Worm (Caenorhabditis elegans) whole organism, mixed stage, embryonic: Measurements from ENCODE around the gene srh-23.
A peak's percentile ranks its signal among the peaks of the same experiment; 100 is the strongest.

Source experiments
- ces-1 ChIP-seq: fragments of 150-350 bp; optimal IDR thresholded peaks from 2 replicates; lab custom pipeline; 2014; ENCODE audit warnings: missing biosample characterization, missing genetic modification reagents, missing genetic modification characterization
- elt-1 ChIP-seq: sonication (generic microtip); optimal IDR thresholded peaks from 2 replicates; lab custom pipeline; 2017; ENCODE audit warnings: missing genetic modification characterization, mild to moderate bottlenecking, missing compliant biosample characterization, antibody characterized with exemption, moderate library complexity, borderline replicate concordance; ENCODE audit not compliant: insufficient read depth
- ham-2 ChIP-seq: fragments of 200-800 bp; sonication (Bioruptor generic); optimal IDR thresholded peaks from 2 replicates; lab custom pipeline; 2018; ENCODE audit warnings: mild to moderate bottlenecking, missing genetic modification characterization, missing compliant biosample characterization
- lsy-2 ChIP-seq: fragments of 150-350 bp; optimal IDR thresholded peaks from 2 replicates; lab custom pipeline; 2014; ENCODE audit warnings: missing biosample characterization, missing genetic modification characterization
- mep-1 ChIP-seq: fragments of 150-350 bp; optimal IDR thresholded peaks from 2 replicates; lab custom pipeline; 2017; ENCODE audit warnings: missing biosample characterization, missing genetic modification reagents, missing genetic modification characterization, inconsistent platforms
- nhr-28 ChIP-seq: fragments of 150-350 bp; optimal IDR thresholded peaks from 2 replicates; lab custom pipeline; 2014; ENCODE audit warnings: missing biosample characterization, missing genetic modification characterization
- nhr-76 ChIP-seq: sonication (generic microtip); optimal IDR thresholded peaks from 2 replicates; lab custom pipeline; 2017; ENCODE audit warnings: missing biosample characterization, missing genetic modification characterization
- sem-2 ChIP-seq: fragments of 200-800 bp; sonication (Bioruptor generic); optimal IDR thresholded peaks from 2 replicates; lab custom pipeline; 2018; ENCODE audit warnings: mild to moderate bottlenecking, missing genetic modification characterization, missing compliant biosample characterization
- unc-39 ChIP-seq: fragments of 150-350 bp; optimal IDR thresholded peaks from 2 replicates; lab custom pipeline; 2014; ENCODE audit warnings: missing biosample characterization, missing genetic modification characterization
- ztf-11 ChIP-seq: fragments of 150-350 bp; optimal IDR thresholded peaks from 2 replicates; lab custom pipeline; 2014; ENCODE audit warnings: missing biosample characterization, missing genetic modification characterization

ce11 chrV:4889976-4890479 lies 30.9 kb upstream of the srh-23 start, which contains the start of gene T19H12.2:
- no peak for TF ChIP-seq nhr-76
- TF ChIP-seq sem-2 (GFP tag; lab: Kevin White, UChicago) = no peak
- TF ChIP-seq lsy-2 = peak; percentile 50
- TF ChIP-seq mep-1 (tag; lab: Kevin White, UChicago) = no peak
- TF ChIP-seq elt-1 (tag; lab: Kevin White, UChicago) = no peak
- TF ChIP-seq ztf-11 (tag; lab: Kevin White, UChicago) = no peak
- no peak for TF ChIP-seq ham-2 (GFP tag; lab: Kevin White, UChicago)
- TF ChIP-seq unc-39 (tag; lab: Kevin White, UChicago) = no peak
- TF ChIP-seq ces-1 (GFP tag; lab: Kevin White, UChicago) = no peak
- TF ChIP-seq nhr-28 (tag; lab: Kevin White, UChicago) = no peak
